Worm (Caenorhabditis elegans): ENCODE data around the gene rbbp-5.
A peak's percentile ranks its signal among the peaks of the same experiment; 100 is the strongest.

Gene rbbp-5

ce11 chrII:6091380-6091779 is 6.2 kb upstream of the rbbp-5 start, which contains the start of the genes fbf-2 and nspg-3:
TSS of gene fbf-2 (minus strand) at chrII:6091480.
TSS of gene nspg-3 (plus strand) at chrII:6091767.
- no peak for TF ChIP-seq attf-6 (GFP tag; IDR thresholded peaks at IDR 0.05)
- peak; percentile 61 for TF ChIP-seq lsl-1 (GFP tag; optimal IDR thresholded peaks at IDR 0.05)

- no peak for TF ChIP-seq lsy-27 (tag; optimal IDR thresholded peaks at IDR 0.05; ENCODE audit: borderline replicate concordance, insufficient read depth)
- no peak for TF ChIP-seq sdz-38 (tag; optimal IDR thresholded peaks at IDR 0.05)
- no peak for TF ChIP-seq atf-7 (tag; optimal IDR thresholded peaks at IDR 0.05)
- no peak for TF ChIP-seq ztf-18 (tag; optimal IDR thresholded peaks at IDR 0.05)
- no peak for TF ChIP-seq attf-5 (GFP tag; optimal IDR thresholded peaks at IDR 0.05)
- no peak for TF ChIP-seq aptf-2 (GFP tag; conservative IDR thresholded peaks at IDR 0.05)
- TF ChIP-seq cebp-1 (GFP tag; IDR thresholded peaks at IDR 0.05): no peak
- TF ChIP-seq cebp-1 (tag; optimal IDR thresholded peaks at IDR 0.05): no peak
- no peak for TF ChIP-seq F57A8.1 (GFP tag; optimal IDR thresholded peaks at IDR 0.05)
- TF ChIP-seq somi-1 (GFP tag; optimal IDR thresholded peaks at IDR 0.05): no peak
- TF ChIP-seq ZK185.1 (tag; optimal IDR thresholded peaks at IDR 0.05; ENCODE audit: poor library complexity, severe bottlenecking): no peak
- no peak for TF ChIP-seq nhr-90 (tag; optimal IDR thresholded peaks at IDR 0.05)
- no peak for TF ChIP-seq hrde-1 (tag; optimal IDR thresholded peaks at IDR 0.05; ENCODE audit: borderline replicate concordance)
- TF ChIP-seq efl-1 (GFP tag; optimal IDR thresholded peaks at IDR 0.05): no peak
- no peak for TF ChIP-seq F10E7.11 (tag; optimal IDR thresholded peaks at IDR 0.05)
- no peak for TF ChIP-seq Y53F4B.3 (GFP tag; IDR thresholded peaks at IDR 0.05)
These were observed 1.9 kb downstream of the rbbp-5 start, which contains the start of gene rgs-3 for ce11 chrII:6099500-6099899. TSS of gene rgs-3 (plus strand) at chrII:6099800.

ce11 chrII:6101475-6101874 is 3.8 kb downstream of the rbbp-5 start:
- TF ChIP-seq let-607 (tag; optimal IDR thresholded peaks at IDR 0.05): no peak
- no peak for TF ChIP-seq efl-1 (GFP tag; optimal IDR thresholded peaks at IDR 0.05)

ce11 chrII:6103986-6104385 is 6.4 kb downstream of the rbbp-5 start:
- TF ChIP-seq lag-1 (GFP tag; IDR thresholded peaks at IDR 0.05) (no peak), atf-7 (tag; optimal IDR thresholded peaks at IDR 0.05) (no peak), cebp-1 (GFP tag; IDR thresholded peaks at IDR 0.05) (no peak), cebp-1 (tag; optimal IDR thresholded peaks at IDR 0.05) (no peak), mcd-1 (GFP tag; IDR thresholded peaks at IDR 0.05) (no peak), zim-3 (tag; optimal IDR thresholded peaks at IDR 0.05) (no peak), unc-62 (GFP tag; optimal IDR thresholded peaks at IDR 0.05) (no peak), sdz-38 (tag; optimal IDR thresholded peaks at IDR 0.05) (no peak), F49E8.2 (tag; optimal IDR thresholded peaks at IDR 0.05; ENCODE audit: insufficient read depth) (no peak), tlf-1 (GFP tag; optimal IDR thresholded peaks at IDR 0.05) (no peak), ama-1 (optimal IDR thresholded peaks at IDR 0.05) (no peak), ama-1 (GFP tag; optimal IDR thresholded peaks at IDR 0.05) (no peak), zfh-2 (GFP tag; conservative IDR thresholded peaks at IDR 0.05) (no peak), pha-4 (tag; optimal IDR thresholded peaks at IDR 0.05) (no peak), egl-44 (GFP tag; IDR thresholded peaks at IDR 0.05) (no peak)

ce11 chrII:6107773-6108172 is 10.1 kb downstream of the rbbp-5 start:
- TF ChIP-seq hmg-1.2 (GFP tag; IDR thresholded peaks at IDR 0.05) (no peak), pha-4 (tag; optimal IDR thresholded peaks at IDR 0.05) (no peak), mel-28 (tag; optimal IDR thresholded peaks at IDR 0.05; ENCODE audit: borderline replicate concordance) (no peak), gei-17 (GFP tag; optimal IDR thresholded peaks at IDR 0.05) (no peak), nfya-1 (tag; optimal IDR thresholded peaks at IDR 0.05; ENCODE audit: borderline replicate concordance, insufficient read depth) (no peak), B0019.2 (GFP tag; conservative IDR thresholded peaks at IDR 0.05) (no peak), Y53G8AR.9 (GFP tag; conservative IDR thresholded peaks at IDR 0.05) (no peak), K11D2.4 (GFP tag; IDR thresholded peaks at IDR 0.05) (no peak), sea-2 (GFP tag; IDR thresholded peaks at IDR 0.05) (no peak), hsf-1 (GFP tag; IDR thresholded peaks at IDR 0.05) (no peak), ztf-22 (GFP tag; optimal IDR thresholded peaks at IDR 0.05) (no peak), B0261.1 (tag; optimal IDR thresholded peaks at IDR 0.05) (no peak), F55B11.4 (tag; optimal IDR thresholded peaks at IDR 0.05; ENCODE audit: borderline replicate concordance, insufficient read depth) (no peak), efl-1 (GFP tag; optimal IDR thresholded peaks at IDR 0.05) (no peak)
